Fruit fly (Drosophila melanogaster): ENCODE measurements around the gene Galk.

Galk gene

DNA sequence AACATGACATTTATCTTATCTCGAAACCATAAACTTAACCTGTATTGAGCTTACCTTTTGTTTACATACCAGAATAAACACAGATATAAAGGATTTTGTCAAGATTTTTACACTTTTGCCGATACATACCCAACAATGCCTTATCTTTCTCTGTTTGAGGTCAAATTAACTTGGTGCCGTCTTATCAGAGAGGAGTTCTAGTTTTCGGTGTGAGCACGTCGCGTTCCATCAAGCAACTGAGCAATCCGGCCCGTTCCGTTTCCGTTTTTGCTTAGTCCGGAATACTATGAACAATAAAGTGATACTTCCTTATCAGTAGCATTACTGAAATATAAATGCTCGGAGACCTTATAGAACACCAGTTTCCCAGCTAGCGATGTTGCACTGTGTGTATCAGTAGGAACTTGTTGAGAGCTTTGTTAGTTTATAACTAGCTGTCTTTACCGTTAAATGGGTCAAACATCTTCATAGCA lies at the start of gene Galk:
Gene Galk (minus strand): TSS at position 244 of the 473 bp plus-strand sequence.
- TF ChIP-seq D1 (tag; optimal IDR thresholded peaks at IDR 0.05) = no peak
- no peak for TF ChIP-seq CG15710 (tag; optimal IDR thresholded peaks at IDR 0.05)
- no peak for TF ChIP-seq CG34367 (tag; optimal IDR thresholded peaks at IDR 0.05)
- no peak for TF ChIP-seq Pif1B (GFP tag; optimal IDR thresholded peaks at IDR 0.05)
- no peak for TF ChIP-seq CG10348 (GFP tag; IDR thresholded peaks at IDR 0.05)
- TF ChIP-seq gl (tag; optimal IDR thresholded peaks at IDR 0.05) = no peak
- TF ChIP-seq CG4496 (GFP tag; IDR thresholded peaks at IDR 0.05) = 0 out of 3 replicates have a peak, but pooled peaks have one; percentile 18
- no peak for TF ChIP-seq CG8159 (tag; optimal IDR thresholded peaks at IDR 0.05)
- no peak for TF ChIP-seq Pif1A (GFP tag; optimal IDR thresholded peaks at IDR 0.05)
- TF ChIP-seq CG12605 (GFP tag; IDR thresholded peaks at IDR 0.05) = no peak
- TF ChIP-seq Snoo (tag; optimal IDR thresholded peaks at IDR 0.05) = no peak
- no peak for TF ChIP-seq CG17806 (tag; optimal IDR thresholded peaks at IDR 0.05)
- peak; percentile 21; the same call in 1 of the 2 replicates for TF ChIP-seq Ets98B (GFP tag; IDR thresholded peaks at IDR 0.05)
- no peak for TF ChIP-seq CG9948 (tag; optimal IDR thresholded peaks at IDR 0.05)
- TF ChIP-seq CG32121 (GFP tag; IDR thresholded peaks at IDR 0.05) = peak; percentile 8; the same call in 1 of the 2 replicates
- no peak for TF ChIP-seq CG13204 (GFP tag; optimal IDR thresholded peaks at IDR 0.05)
- no peak for TF ChIP-seq rn (GFP tag; IDR thresholded peaks at IDR 0.05)
- TF ChIP-seq CG8301 (tag; optimal IDR thresholded peaks at IDR 0.05) = no peak
- TF ChIP-seq fd96Ca (GFP tag; IDR thresholded peaks at IDR 0.05) = peak; percentile 52; the same call in 1 of the 3 replicates
- no peak for TF ChIP-seq CG14655 (GFP tag; optimal IDR thresholded peaks at IDR 0.05)
- TF ChIP-seq EcR (GFP tag; optimal IDR thresholded peaks at IDR 0.05) = peak; percentile 26

DNA sequence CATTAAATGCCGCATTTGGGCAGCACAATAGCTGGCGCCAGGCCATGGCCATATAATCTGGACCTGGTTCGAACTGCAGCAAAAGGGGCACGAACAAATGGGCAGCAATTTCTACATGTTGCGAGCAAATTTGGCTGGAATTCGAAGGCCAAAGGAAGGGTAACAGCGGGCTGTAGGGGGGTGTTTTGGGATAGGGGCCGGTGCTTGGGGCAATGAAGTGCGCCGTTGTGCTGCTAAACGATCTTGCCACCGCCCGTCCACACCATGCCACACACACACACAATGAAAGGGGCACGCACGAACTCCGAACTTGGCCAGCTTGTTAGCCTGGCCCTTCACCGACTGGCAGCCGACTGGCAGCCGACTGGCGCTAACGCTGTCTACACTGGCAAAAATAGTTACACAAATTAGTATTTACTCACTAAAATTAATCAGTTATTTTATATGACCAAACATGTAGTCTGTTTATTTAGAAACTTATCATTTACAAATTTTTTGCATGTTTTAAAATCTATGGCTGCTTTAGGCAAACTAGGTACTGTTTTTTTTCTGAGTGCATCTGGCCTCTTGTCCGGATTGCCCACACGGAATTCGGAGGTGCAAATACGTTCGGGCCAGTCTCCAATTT lies 48.2 kb upstream of the Galk start:
- TF ChIP-seq D1 (tag; optimal IDR thresholded peaks at IDR 0.05) (peak; percentile 20), CG8159 (tag; optimal IDR thresholded peaks at IDR 0.05) (peak; percentile 84), CG13204 (GFP tag; optimal IDR thresholded peaks at IDR 0.05) (no peak), CG14655 (GFP tag; optimal IDR thresholded peaks at IDR 0.05) (peak; percentile 59), EcR (GFP tag; optimal IDR thresholded peaks at IDR 0.05) (no peak), CG32121 (GFP tag; IDR thresholded peaks at IDR 0.05) (no peak), CG12605 (GFP tag; IDR thresholded peaks at IDR 0.05) (no peak; the same call in 1 of the 2 replicates), rn (GFP tag; IDR thresholded peaks at IDR 0.05) (no peak), fd96Ca (GFP tag; IDR thresholded peaks at IDR 0.05) (no peak), gl (tag; optimal IDR thresholded peaks at IDR 0.05) (peak; percentile 61), CG15710 (tag; optimal IDR thresholded peaks at IDR 0.05) (peak; percentile 32), CG34367 (tag; optimal IDR thresholded peaks at IDR 0.05) (no peak), Ets98B (GFP tag; IDR thresholded peaks at IDR 0.05) (no peak), CG17806 (tag; optimal IDR thresholded peaks at IDR 0.05) (peak; percentile 79), CG10348 (GFP tag; IDR thresholded peaks at IDR 0.05) (no peak), CG9948 (tag; optimal IDR thresholded peaks at IDR 0.05) (peak; percentile 74), Snoo (tag; optimal IDR thresholded peaks at IDR 0.05) (peak; percentile 50), Pif1A (GFP tag; optimal IDR thresholded peaks at IDR 0.05) (peak; percentile 21), CG4496 (GFP tag; IDR thresholded peaks at IDR 0.05) (0 out of 3 replicates have a peak, but pooled peaks have one; percentile 28), Pif1B (GFP tag; optimal IDR thresholded peaks at IDR 0.05) (peak; percentile 15), CG8301 (tag; optimal IDR thresholded peaks at IDR 0.05) (peak; percentile 61)

DNA sequence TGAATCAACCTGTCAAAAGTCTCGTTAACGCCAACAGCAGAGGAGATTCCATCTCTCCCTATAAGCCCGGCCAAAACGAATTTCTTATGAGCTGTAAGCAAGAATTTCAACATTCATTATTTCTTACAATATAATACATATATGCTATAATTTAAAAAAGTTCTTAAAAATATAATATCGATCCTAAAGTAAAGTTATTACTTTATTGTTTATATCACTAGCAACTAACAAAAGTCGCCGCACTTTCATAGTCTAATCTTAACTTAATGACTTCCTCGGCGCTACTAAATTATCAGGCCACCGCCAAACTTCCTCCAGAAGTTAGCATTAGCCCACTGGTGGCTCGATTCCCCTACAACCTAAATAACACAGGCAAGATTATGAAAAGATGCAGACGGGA lies 47.6 kb upstream of the Galk start:
- no peak for TF ChIP-seq CG4496 (GFP tag; IDR thresholded peaks at IDR 0.05)
- TF ChIP-seq CG8159 (tag; optimal IDR thresholded peaks at IDR 0.05) = peak; percentile 68
- peak; percentile 39 for TF ChIP-seq CG14655 (GFP tag; optimal IDR thresholded peaks at IDR 0.05)
- TF ChIP-seq CG34367 (tag; optimal IDR thresholded peaks at IDR 0.05) = peak; percentile 20
- peak; percentile 52 for TF ChIP-seq CG15710 (tag; optimal IDR thresholded peaks at IDR 0.05)
- peak; percentile 60 for TF ChIP-seq Snoo (tag; optimal IDR thresholded peaks at IDR 0.05)
- no peak for TF ChIP-seq rn (GFP tag; IDR thresholded peaks at IDR 0.05)
- peak; percentile 20 for TF ChIP-seq CG17806 (tag; optimal IDR thresholded peaks at IDR 0.05)
- TF ChIP-seq Pif1B (GFP tag; optimal IDR thresholded peaks at IDR 0.05) = peak; percentile 28
- no peak for TF ChIP-seq CG8301 (tag; optimal IDR thresholded peaks at IDR 0.05)
- TF ChIP-seq CG9948 (tag; optimal IDR thresholded peaks at IDR 0.05) = peak; percentile 54
- no peak for TF ChIP-seq EcR (GFP tag; optimal IDR thresholded peaks at IDR 0.05)

DNA sequence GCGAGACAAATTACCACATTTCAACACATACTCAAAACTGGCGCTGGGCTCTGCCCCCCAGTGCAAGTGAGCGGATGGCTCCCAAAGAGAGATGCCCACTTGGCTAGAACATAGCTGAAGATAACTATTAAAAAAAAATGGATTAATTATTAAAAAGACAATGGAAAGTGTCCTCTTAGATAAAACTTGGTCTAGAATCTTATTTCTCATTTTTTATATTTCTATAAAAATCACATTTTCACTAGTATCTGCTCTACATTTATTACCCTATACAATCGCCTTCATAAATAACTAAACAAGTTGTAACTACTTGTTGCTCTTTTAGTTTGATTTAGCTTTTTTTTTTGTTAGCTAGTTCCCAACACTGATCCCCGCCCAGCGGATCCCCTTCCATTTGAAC lies 47.0 kb upstream of the Galk start:
- TF ChIP-seq CG12605 (GFP tag; IDR thresholded peaks at IDR 0.05) (no peak), Ets98B (GFP tag; IDR thresholded peaks at IDR 0.05) (no peak), fd96Ca (GFP tag; IDR thresholded peaks at IDR 0.05) (no peak), Pif1A (GFP tag; optimal IDR thresholded peaks at IDR 0.05) (no peak), CG32121 (GFP tag; IDR thresholded peaks at IDR 0.05) (no peak), D1 (tag; optimal IDR thresholded peaks at IDR 0.05) (no peak), CG34367 (tag; optimal IDR thresholded peaks at IDR 0.05) (no peak), CG13204 (GFP tag; optimal IDR thresholded peaks at IDR 0.05) (no peak), rn (GFP tag; IDR thresholded peaks at IDR 0.05) (no peak), CG8301 (tag; optimal IDR thresholded peaks at IDR 0.05) (no peak), EcR (GFP tag; optimal IDR thresholded peaks at IDR 0.05) (no peak), CG17806 (tag; optimal IDR thresholded peaks at IDR 0.05) (peak; percentile 8), CG14655 (GFP tag; optimal IDR thresholded peaks at IDR 0.05) (peak; percentile 0), CG10348 (GFP tag; IDR thresholded peaks at IDR 0.05) (no peak), Snoo (tag; optimal IDR thresholded peaks at IDR 0.05) (no peak), CG9948 (tag; optimal IDR thresholded peaks at IDR 0.05) (peak; percentile 22), CG8159 (tag; optimal IDR thresholded peaks at IDR 0.05) (peak; percentile 34), CG4496 (GFP tag; IDR thresholded peaks at IDR 0.05) (no peak), Pif1B (GFP tag; optimal IDR thresholded peaks at IDR 0.05) (no peak), gl (tag; optimal IDR thresholded peaks at IDR 0.05) (no peak), CG15710 (tag; optimal IDR thresholded peaks at IDR 0.05) (peak; percentile 8)

DNA sequence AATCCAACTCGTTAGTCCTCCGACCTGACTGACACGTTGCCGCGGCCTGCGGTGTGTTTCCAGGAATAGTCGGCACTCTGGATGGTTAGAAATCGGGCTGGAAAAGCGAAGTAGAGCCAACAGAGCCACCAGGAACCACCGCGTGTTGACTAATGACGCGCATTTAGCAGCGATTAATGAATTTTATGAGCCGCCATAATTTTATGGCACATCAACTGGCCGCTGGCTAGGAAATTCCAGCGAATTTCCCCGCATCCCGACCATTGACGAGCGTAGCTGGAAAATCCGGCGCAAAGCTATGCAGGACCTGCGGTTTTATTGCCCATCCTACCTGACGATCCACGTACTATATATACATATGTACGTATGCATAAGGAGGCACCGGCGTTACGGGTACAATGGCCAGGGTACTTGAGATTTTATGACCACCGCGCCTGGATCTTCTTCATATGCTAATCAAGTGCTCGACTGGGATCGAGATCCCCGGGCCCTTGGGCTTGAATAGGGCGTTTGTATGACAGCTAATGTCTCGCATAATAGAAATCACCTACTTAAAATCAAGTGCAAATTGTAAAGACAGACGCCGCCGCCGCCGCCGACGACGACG lies 43.4 kb upstream of the Galk start:
- TF ChIP-seq gl (tag; optimal IDR thresholded peaks at IDR 0.05) (no peak), CG10348 (GFP tag; IDR thresholded peaks at IDR 0.05) (no peak), Pif1A (GFP tag; optimal IDR thresholded peaks at IDR 0.05) (no peak), CG13204 (GFP tag; optimal IDR thresholded peaks at IDR 0.05) (no peak), CG12605 (GFP tag; IDR thresholded peaks at IDR 0.05) (no peak), CG32121 (GFP tag; IDR thresholded peaks at IDR 0.05) (no peak), D1 (tag; optimal IDR thresholded peaks at IDR 0.05) (no peak), fd96Ca (GFP tag; IDR thresholded peaks at IDR 0.05) (no peak), EcR (GFP tag; optimal IDR thresholded peaks at IDR 0.05) (no peak), Pif1B (GFP tag; optimal IDR thresholded peaks at IDR 0.05) (no peak), CG34367 (tag; optimal IDR thresholded peaks at IDR 0.05) (no peak), rn (GFP tag; IDR thresholded peaks at IDR 0.05) (no peak), CG15710 (tag; optimal IDR thresholded peaks at IDR 0.05) (no peak), CG8301 (tag; optimal IDR thresholded peaks at IDR 0.05) (no peak), CG14655 (GFP tag; optimal IDR thresholded peaks at IDR 0.05) (no peak)

All from whole organism, pupa.